Fruit fly (Drosophila melanogaster) whole organism, embryonic: ENCODE data around the gene Esyt2.

Experiments
- Abd-B ChIP-seq: fragments of 200-800 bp; sonication (Bioruptor generic); optimal IDR thresholded peaks from 2 replicates; lab custom pipeline; 2018; ENCODE audit warnings: missing biosample characterization, mild to moderate bottlenecking, missing genetic modification characterization, moderate library complexity
- Blimp-1 ChIP-seq: fragments of 200-800 bp; sonication (Bioruptor generic); optimal IDR thresholded peaks from 3 replicates; lab custom pipeline; 2018; ENCODE audit warnings: missing biosample characterization, missing genetic modification characterization, mild to moderate bottlenecking, moderate library complexity, missing genetic modification reagents
- CG10431 ChIP-seq: fragments of 200-800 bp; sonication (Bioruptor generic); optimal IDR thresholded peaks from 3 replicates; lab custom pipeline; 2018; ENCODE audit warnings: missing biosample characterization, mild to moderate bottlenecking, missing genetic modification characterization
- CG13123 ChIP-seq: fragments of 200-800 bp; sonication (Bioruptor generic); optimal IDR thresholded peaks from 2 replicates; lab custom pipeline; 2016; ENCODE audit warnings: missing biosample characterization, missing genetic modification characterization
- CG13287 ChIP-seq: fragments of 200-800 bp; sonication (Bioruptor generic); IDR thresholded peaks from 2 replicates; pipeline ENCODE4 v1.3.6; 2022; ENCODE audit warnings: missing biosample characterization, missing genetic modification characterization; ENCODE audit not compliant: partially characterized antibody
- CG13424 ChIP-seq: fragments of 200-800 bp; sonication (Bioruptor generic); optimal IDR thresholded peaks from 2 replicates; lab custom pipeline; 2019; ENCODE audit warnings: missing biosample characterization, mild to moderate bottlenecking, missing genetic modification characterization, moderate library complexity
- CG14014 ChIP-seq: fragments of 200-800 bp; sonication (Bioruptor generic); IDR thresholded peaks from 2 replicates; pipeline ENCODE4 v1.3.6; 2022; ENCODE audit warnings: missing biosample characterization, missing genetic modification characterization
- CG14441 ChIP-seq: fragments of 200-800 bp; sonication (Bioruptor generic); IDR thresholded peaks from 2 replicates; pipeline ENCODE4 v1.3.6; 2022; ENCODE audit warnings: missing biosample characterization, missing genetic modification characterization
- CG14860 ChIP-seq: fragments of 200-800 bp; sonication (Bioruptor generic); IDR thresholded peaks from 3 replicates; pipeline ENCODE4 v1.3.6; 2022; ENCODE audit warnings: missing biosample characterization, missing genetic modification characterization; ENCODE audit not compliant: partially characterized antibody
- CG15269 ChIP-seq: fragments of 200-800 bp; sonication (Bioruptor generic); optimal IDR thresholded peaks from 2 replicates; lab custom pipeline; 2018; ENCODE audit warnings: missing biosample characterization, mild to moderate bottlenecking, missing genetic modification characterization, moderate library complexity
- CG16863 ChIP-seq: fragments of 200-800 bp; sonication (Bioruptor generic); optimal IDR thresholded peaks from 3 replicates; lab custom pipeline; 2016; ENCODE audit warnings: missing biosample characterization, missing genetic modification characterization
- CG17359 ChIP-seq: fragments of 200-800 bp; sonication (Bioruptor generic); optimal IDR thresholded peaks from 3 replicates; lab custom pipeline; 2018; ENCODE audit warnings: missing biosample characterization, mild to moderate bottlenecking, missing genetic modification characterization, moderate library complexity
- CG17385 ChIP-seq: fragments of 200-800 bp; sonication (Bioruptor generic); optimal IDR thresholded peaks from 3 replicates; lab custom pipeline; 2018; ENCODE audit warnings: missing biosample characterization, mild to moderate bottlenecking, missing genetic modification characterization
- CG17829 ChIP-seq: fragments of 200-800 bp; optimal IDR thresholded peaks from 2 replicates; lab custom pipeline; 2019; ENCODE audit warnings: missing biosample characterization, mild to moderate bottlenecking, missing genetic modification characterization, moderate library complexity
- CG2199 ChIP-seq: fragments of 200-800 bp; sonication (Bioruptor generic); IDR thresholded peaks from 3 replicates; pipeline ENCODE4 v1.3.6; 2022; ENCODE audit warnings: missing biosample characterization, missing genetic modification characterization
- CG2678 ChIP-seq: fragments of 200-800 bp; sonication (Bioruptor generic); optimal IDR thresholded peaks from 3 replicates; lab custom pipeline; 2019; ENCODE audit warnings: missing biosample characterization, mild to moderate bottlenecking, missing genetic modification characterization, moderate library complexity
- CG4424 ChIP-seq: fragments of 200-800 bp; sonication (Bioruptor generic); optimal IDR thresholded peaks from 3 replicates; lab custom pipeline; 2016; ENCODE audit warnings: missing biosample characterization, missing genetic modification characterization
- CG4617 ChIP-seq: fragments of 200-800 bp; sonication (Bioruptor generic); optimal IDR thresholded peaks from 3 replicates; lab custom pipeline; 2016; ENCODE audit warnings: missing biosample characterization, missing genetic modification characterization, borderline replicate concordance
- CG6254 ChIP-seq: fragments of 200-800 bp; sonication (Bioruptor generic); optimal IDR thresholded peaks from 3 replicates; lab custom pipeline; 2017; ENCODE audit warnings: mild to moderate bottlenecking, missing biosample characterization, missing genetic modification reagents, missing genetic modification characterization
- CG6854 ChIP-seq: fragments of 200-800 bp; sonication (Bioruptor generic); optimal IDR thresholded peaks from 3 replicates; lab custom pipeline; 2017; ENCODE audit warnings: missing biosample characterization, mild to moderate bottlenecking, missing genetic modification characterization
- CG7786 ChIP-seq: fragments of 200-800 bp; sonication (Bioruptor generic); optimal IDR thresholded peaks from 2 replicates; lab custom pipeline; 2016; ENCODE audit warnings: missing biosample characterization, missing genetic modification characterization
- CG7839 ChIP-seq: fragments of 200-800 bp; sonication (Bioruptor generic); optimal IDR thresholded peaks from 3 replicates; lab custom pipeline; 2018; ENCODE audit warnings: missing biosample characterization, mild to moderate bottlenecking, missing genetic modification characterization, moderate library complexity
- CG7928 ChIP-seq: fragments of 200-800 bp; sonication (Bioruptor generic); optimal IDR thresholded peaks from 2 replicates; lab custom pipeline; 2017; ENCODE audit warnings: missing biosample characterization, mild to moderate bottlenecking, missing genetic modification characterization
- CG7963 ChIP-seq: fragments of 200-800 bp; sonication (Bioruptor generic); IDR thresholded peaks from 3 replicates; pipeline ENCODE4 v1.3.6; 2022; ENCODE audit warnings: missing biosample characterization, missing genetic modification characterization; ENCODE audit not compliant: partially characterized antibody
- CG8924 ChIP-seq: fragments of 200-800 bp; optimal IDR thresholded peaks from 3 replicates; lab custom pipeline; 2019; ENCODE audit warnings: missing biosample characterization, mild to moderate bottlenecking, missing genetic modification characterization, moderate library complexity
- CG8944 ChIP-seq: fragments of 200-800 bp; sonication (Bioruptor generic); optimal IDR thresholded peaks from 3 replicates; lab custom pipeline; 2016; ENCODE audit warnings: missing biosample characterization, missing genetic modification characterization
- CG9215 ChIP-seq: fragments of 200-800 bp; sonication (Bioruptor generic); IDR thresholded peaks from 2 replicates; pipeline ENCODE4 v1.3.6; 2022; ENCODE audit warnings: missing biosample characterization, missing genetic modification characterization
- CG9609 ChIP-seq: fragments of 200-800 bp; sonication (Bioruptor generic); optimal IDR thresholded peaks from 3 replicates; lab custom pipeline; 2016; ENCODE audit warnings: missing biosample characterization, missing genetic modification characterization
- CG9797 ChIP-seq: fragments of 200-800 bp; sonication (Bioruptor generic); optimal IDR thresholded peaks from 3 replicates; lab custom pipeline; 2018; ENCODE audit warnings: missing biosample characterization, mild to moderate bottlenecking, missing genetic modification characterization
- Camta ChIP-seq: fragments of 200-800 bp; sonication (Bioruptor generic); optimal IDR thresholded peaks from 2 replicates; lab custom pipeline; 2016; ENCODE audit warnings: missing biosample characterization, missing genetic modification characterization
- E2f1 ChIP-seq: fragments of 200-800 bp; sonication (Bioruptor generic); IDR thresholded peaks from 2 replicates; pipeline ENCODE4 v1.3.6; 2022; ENCODE audit warnings: missing biosample characterization, missing genetic modification characterization
- Hmr ChIP-seq: fragments of 200-800 bp; sonication (Bioruptor generic); optimal IDR thresholded peaks from 3 replicates; lab custom pipeline; 2017; ENCODE audit warnings: mild to moderate bottlenecking, missing biosample characterization, missing genetic modification reagents, missing genetic modification characterization
- Lim3 ChIP-seq: fragments of 200-800 bp; sonication (Bioruptor generic); IDR thresholded peaks from 2 replicates; pipeline ENCODE4 v1.3.6; 2022; ENCODE audit warnings: missing biosample characterization, missing genetic modification characterization
- Mad ChIP-seq: fragments of 200-800 bp; sonication (Bioruptor generic); optimal IDR thresholded peaks from 2 replicates; lab custom pipeline; 2016; ENCODE audit warnings: missing biosample characterization, missing genetic modification characterization
- Nf-YB ChIP-seq: fragments of 200-800 bp; sonication (Bioruptor generic); optimal IDR thresholded peaks from 3 replicates; lab custom pipeline; 2019; ENCODE audit warnings: missing biosample characterization, mild to moderate bottlenecking, missing genetic modification characterization, moderate library complexity
- Side ChIP-seq: fragments of 200-800 bp; sonication (Bioruptor generic); optimal IDR thresholded peaks from 2 replicates; lab custom pipeline; 2016; ENCODE audit warnings: missing biosample characterization, missing genetic modification characterization
- Sin3A ChIP-seq: fragments of >200 bp; optimal IDR thresholded peaks from 2 replicates; lab custom pipeline; 2018
- Stat92E ChIP-seq, 3 experiments: fragments of >200 bp in 2 of 3; fragments of 200-800 bp in 1 of 3; sonication (Bioruptor generic) in 1 of 3; optimal IDR thresholded peaks; 2 replicates each; lab custom pipeline; 2017 to 2019; ENCODE audit warnings: missing biosample characterization in 3 of 3, missing genetic modification characterization in 3 of 3, mild to moderate bottlenecking in 1 of 3, moderate library complexity in 1 of 3
- ab ChIP-seq: fragments of 200-800 bp; sonication (Bioruptor generic); optimal IDR thresholded peaks from 2 replicates; lab custom pipeline; 2016; ENCODE audit warnings: missing biosample characterization, missing genetic modification characterization
- ara ChIP-seq: fragments of 200-800 bp; sonication (Bioruptor generic); IDR thresholded peaks from 2 replicates; pipeline ENCODE4 v1.3.6; 2022; ENCODE audit warnings: missing biosample characterization, missing genetic modification characterization
- corto ChIP-seq: fragments of 200-800 bp; sonication (Bioruptor generic); optimal IDR thresholded peaks from 2 replicates; lab custom pipeline; 2016; ENCODE audit warnings: missing biosample characterization, mild to moderate bottlenecking, missing genetic modification characterization, moderate library complexity
- croc ChIP-seq: fragments of 200-800 bp; sonication (Bioruptor generic); conservative IDR thresholded peaks from 3 replicates; pipeline ENCODE4 v1.3.6; 2022; ENCODE audit warnings: missing biosample characterization, missing genetic modification characterization
- dysf ChIP-seq: fragments of 200-800 bp; sonication (Bioruptor generic); IDR thresholded peaks from 3 replicates; pipeline ENCODE4 v1.3.6; 2022; ENCODE audit warnings: missing biosample characterization, missing genetic modification characterization
- ftz-f1 ChIP-seq: fragments of 200-800 bp; sonication (Bioruptor generic); optimal IDR thresholded peaks from 2 replicates; lab custom pipeline; 2016; ENCODE audit warnings: missing biosample characterization, missing genetic modification characterization
- gt ChIP-seq: fragments of 200-800 bp; sonication (Bioruptor generic); IDR thresholded peaks from 2 replicates; pipeline ENCODE4 v1.3.6; 2022; ENCODE audit warnings: missing biosample characterization, missing genetic modification characterization
- ind ChIP-seq: fragments of 200-800 bp; sonication (Bioruptor generic); optimal IDR thresholded peaks from 3 replicates; lab custom pipeline; 2016; ENCODE audit warnings: missing biosample characterization, missing genetic modification characterization
- slp2 ChIP-seq: fragments of 200-800 bp; sonication (Bioruptor generic); optimal IDR thresholded peaks from 2 replicates; lab custom pipeline; 2016; ENCODE audit warnings: missing biosample characterization, missing genetic modification characterization
- sna ChIP-seq: fragments of 200-800 bp; sonication (Bioruptor generic); IDR thresholded peaks from 2 replicates; pipeline ENCODE4 v1.3.6; 2022; ENCODE audit warnings: missing biosample characterization, missing genetic modification characterization; ENCODE audit not compliant: partially characterized antibody
- tgo ChIP-seq: fragments of 200-800 bp; sonication (Bioruptor generic); IDR thresholded peaks from 3 replicates; pipeline ENCODE4 v1.3.6; 2022; ENCODE audit warnings: missing biosample characterization, missing genetic modification characterization
- zfh1 ChIP-seq: fragments of 200-800 bp; sonication (Bioruptor generic); IDR thresholded peaks from 3 replicates; pipeline ENCODE4 v1.3.6; 2022; ENCODE audit warnings: missing biosample characterization, missing genetic modification characterization

Gene Esyt2

dm6 chr3R:24525983-24526661 is 18.4 kb upstream of the Esyt2 start (continued):
- TF ChIP-seq Nf-YB (GFP tag; lab: Kevin White, UChicago) (no peak), CG2199 (no peak), Abd-B (no peak), CG6254 (GFP tag; lab: Kevin White, UChicago) (no peak), ind (GFP tag; lab: Kevin White, UChicago) (no peak), CG14441 (GFP tag; lab: Robert Waterston, UW) (peak; percentile 65), Mad (GFP tag; lab: Kevin White, UChicago) (no peak), slp2 (GFP tag; lab: Kevin White, UChicago) (no peak), dysf (GFP tag; lab: Robert Waterston, UW) (peak; percentile 54; the same call in 2 of the 3 replicates), CG10431 (GFP tag; lab: Kevin White, UChicago) (no peak), CG2678 (tag; lab: Kevin White, UChicago) (no peak), E2f1 (GFP tag; lab: Robert Waterston, UW) (peak; percentile 37), Blimp-1 (GFP tag; lab: Kevin White, UChicago) (no peak), CG17385 (GFP tag; lab: Kevin White, UChicago) (no peak), CG17359 (tag; lab: Kevin White, UChicago) (peak; percentile 17), CG13424 (tag; lab: Kevin White, UChicago) (peak; percentile 12), CG13287 (GFP tag; lab: Robert Waterston, UW) (no peak), CG6854 (no peak), zfh1 (GFP tag; lab: Robert Waterston, UW) (no peak), CG7786 (GFP tag; lab: Kevin White, UChicago) (no peak), Sin3A (lab: Kevin White, UChicago) (no peak), CG17829 (no peak), CG14860 (no peak), CG7928 (GFP tag; lab: Kevin White, UChicago) (no peak), CG7839 (tag; lab: Kevin White, UChicago) (no peak), Camta (no peak), ara (no peak), Lim3 (0 out of 2 replicates have a peak, but pooled peaks have one; percentile 14), CG8944 (GFP tag; lab: Kevin White, UChicago) (no peak), CG4424 (GFP tag; lab: Kevin White, UChicago) (no peak), Hmr (GFP tag; lab: Kevin White, UChicago) (no peak), CG7963 (GFP tag; lab: Robert Waterston, UW) (no peak), Stat92E (GFP tag; optimal IDR thresholded peaks at IDR 0.05; lab: Kevin White, UChicago) (no peak), CG15269 (tag; lab: Kevin White, UChicago) (no peak), ftz-f1 (GFP tag; lab: Kevin White, UChicago) (peak; percentile 8), croc (GFP tag; lab: Robert Waterston, UW) (no peak), CG9609 (GFP tag; lab: Kevin White, UChicago) (no peak), CG13123 (GFP tag; lab: Kevin White, UChicago) (no peak), tgo (GFP tag; lab: Robert Waterston, UW) (peak; percentile 47; the same call in 2 of the 3 replicates), sna (GFP tag; lab: Robert Waterston, UW) (no peak), CG14014 (GFP tag; lab: Robert Waterston, UW) (no peak), CG8924 (tag; lab: Kevin White, UChicago) (no peak), CG9215 (no peak), CG4617 (no peak), ab (GFP tag; lab: Kevin White, UChicago) (no peak), Side (GFP tag; lab: Kevin White, UChicago) (no peak), CG16863 (GFP tag; lab: Kevin White, UChicago) (no peak), gt (GFP tag; lab: Robert Waterston, UW) (no peak), CG9797 (GFP tag; lab: Kevin White, UChicago) (no peak), corto (GFP tag; lab: Kevin White, UChicago) (no peak)
